Fruit fly (Drosophila melanogaster) whole organism, adult: ENCODE measurements around the gene SecCl.
A peak's percentile ranks its signal among the peaks of the same experiment; 100 is the strongest.

ENCODE experiments used
- CG11617 ChIP-seq: fragments of 200-800 bp; sonication (Bioruptor generic); optimal IDR thresholded peaks from 2 replicates; lab custom pipeline; 2017; ENCODE audit warnings: mild to moderate bottlenecking, missing biosample characterization, missing genetic modification reagents, missing genetic modification characterization
- CG12768 ChIP-seq: fragments of 200-800 bp; sonication (Bioruptor generic); optimal IDR thresholded peaks from 2 replicates; lab custom pipeline; 2017; ENCODE audit warnings: missing biosample characterization, missing genetic modification characterization, mild to moderate bottlenecking, moderate library complexity, missing genetic modification reagents
- CG14711 ChIP-seq: fragments of 200-800 bp; sonication (Bioruptor generic); optimal IDR thresholded peaks from 2 replicates; lab custom pipeline; 2018; ENCODE audit warnings: missing biosample characterization, mild to moderate bottlenecking, missing genetic modification characterization, moderate library complexity
- CG1620 ChIP-seq: fragments of 200-800 bp; sonication (Bioruptor generic); optimal IDR thresholded peaks from 2 replicates; lab custom pipeline; 2016; ENCODE audit warnings: missing biosample characterization, missing genetic modification characterization
- CG33017 ChIP-seq: fragments of 200-800 bp; sonication (Bioruptor generic); optimal IDR thresholded peaks from 2 replicates; lab custom pipeline; 2018; ENCODE audit warnings: missing biosample characterization, mild to moderate bottlenecking, missing genetic modification characterization, moderate library complexity
- CG5204 ChIP-seq: fragments of 200-800 bp; sonication (Bioruptor generic); optimal IDR thresholded peaks from 2 replicates; lab custom pipeline; 2016; ENCODE audit warnings: missing biosample characterization, missing genetic modification characterization
- CG7045 ChIP-seq: fragments of 200-800 bp; sonication (Bioruptor generic); optimal IDR thresholded peaks from 2 replicates; lab custom pipeline; 2017; ENCODE audit warnings: missing biosample characterization, mild to moderate bottlenecking, missing genetic modification characterization
- CG7101 ChIP-seq: fragments of 200-800 bp; sonication (Bioruptor generic); optimal IDR thresholded peaks from 2 replicates; lab custom pipeline; 2018; ENCODE audit warnings: missing biosample characterization, mild to moderate bottlenecking, missing genetic modification characterization, moderate library complexity
- Clk ChIP-seq: fragments of 200-800 bp; sonication (Bioruptor generic); optimal IDR thresholded peaks from 2 replicates; lab custom pipeline; 2017; ENCODE audit warnings: missing biosample characterization, missing genetic modification characterization
- Crg-1 ChIP-seq: fragments of 200-800 bp; sonication (Bioruptor generic); optimal IDR thresholded peaks from 2 replicates; lab custom pipeline; 2016; ENCODE audit warnings: missing biosample characterization, missing genetic modification characterization
- Hr96 ChIP-seq: fragments of 200-800 bp; sonication (Bioruptor generic); optimal IDR thresholded peaks from 2 replicates; lab custom pipeline; 2016; ENCODE audit warnings: missing biosample characterization, missing genetic modification characterization
- Mnt ChIP-seq: fragments of 200-800 bp; sonication (Bioruptor generic); optimal IDR thresholded peaks from 2 replicates; lab custom pipeline; 2016; ENCODE audit warnings: missing biosample characterization, mild to moderate bottlenecking, missing genetic modification characterization
- bab1 ChIP-seq: fragments of 200-800 bp; sonication (Bioruptor generic); optimal IDR thresholded peaks from 3 replicates; lab custom pipeline; 2019; ENCODE audit warnings: missing biosample characterization, mild to moderate bottlenecking, missing genetic modification characterization, moderate library complexity
- cic ChIP-seq: fragments of 200-800 bp; sonication (Bioruptor generic); optimal IDR thresholded peaks from 2 replicates; lab custom pipeline; 2017; ENCODE audit warnings: missing biosample characterization, mild to moderate bottlenecking, missing genetic modification characterization, moderate library complexity
- cnc ChIP-seq, 2 experiments: fragments of >200 bp; optimal IDR thresholded peaks; 2 replicates each; lab custom pipeline; 2017
- kay ChIP-seq: fragments of 200-800 bp; sonication (Bioruptor generic); peaks from one replicate; lab custom pipeline; 2016; ENCODE audit warnings: missing biosample characterization, missing genetic modification characterization, borderline replicate concordance
- ovo ChIP-seq: fragments of 200-800 bp; sonication (Bioruptor generic); optimal IDR thresholded peaks from 2 replicates; lab custom pipeline; 2016; ENCODE audit warnings: missing biosample characterization, missing genetic modification characterization
- pad ChIP-seq: fragments of 200-800 bp; sonication (Bioruptor generic); optimal IDR thresholded peaks from 3 replicates; lab custom pipeline; 2017; ENCODE audit warnings: missing biosample characterization, missing genetic modification characterization, mild to moderate bottlenecking, moderate library complexity, missing genetic modification reagents
- tj ChIP-seq: fragments of 200-800 bp; sonication (Bioruptor generic); optimal IDR thresholded peaks from 3 replicates; lab custom pipeline; 2017; ENCODE audit warnings: missing biosample characterization, mild to moderate bottlenecking, missing genetic modification characterization, moderate library complexity
- toe ChIP-seq: fragments of 200-800 bp; sonication (Bioruptor generic); optimal IDR thresholded peaks from 2 replicates; lab custom pipeline; 2016; ENCODE audit warnings: missing biosample characterization, missing genetic modification characterization

The SecCl gene

DNA sequence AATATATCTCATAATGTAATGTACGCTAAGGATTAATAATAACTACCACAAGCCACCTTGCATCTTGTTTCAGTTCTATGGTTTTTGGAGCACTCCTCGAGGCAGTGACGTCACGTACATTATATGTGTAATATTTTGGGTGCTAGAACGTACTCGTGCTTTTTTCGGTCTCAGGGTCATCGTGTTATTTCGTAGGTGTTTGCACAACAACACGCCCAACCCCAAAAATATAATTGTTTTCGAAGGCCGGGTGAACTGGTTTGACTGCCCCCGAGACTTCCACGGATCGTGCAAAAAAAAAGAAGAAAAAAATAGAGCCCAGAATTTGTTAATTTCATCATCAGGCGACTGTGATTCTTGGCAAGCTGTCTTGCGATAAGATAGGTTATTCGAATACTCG is 6.6 kb downstream of the SecCl start:
- TF ChIP-seq bab1 (GFP tag; lab: Kevin White, UChicago), result no peak
- TF ChIP-seq toe (GFP tag; lab: Kevin White, UChicago), result no peak
- TF ChIP-seq ovo (GFP tag; lab: Kevin White, UChicago), result no peak
- TF ChIP-seq Hr96 (GFP tag; lab: Kevin White, UChicago), result no peak
- no peak for TF ChIP-seq CG5204 (GFP tag; lab: Kevin White, UChicago)
- TF ChIP-seq CG14711 (tag; lab: Kevin White, UChicago), result no peak
- no peak for TF ChIP-seq CG33017 (tag; lab: Kevin White, UChicago)
- TF ChIP-seq tj (GFP tag; lab: Kevin White, UChicago), result no peak
- TF ChIP-seq CG11617 (GFP tag; lab: Kevin White, UChicago), result no peak
- TF ChIP-seq Mnt (GFP tag; lab: Kevin White, UChicago), result no peak
- TF ChIP-seq Clk, result no peak
- no peak for TF ChIP-seq kay
- TF ChIP-seq cic (GFP tag; lab: Kevin White, UChicago), result no peak
- no peak for TF ChIP-seq CG12768 (GFP tag; lab: Kevin White, UChicago)
- TF ChIP-seq cnc (optimal IDR thresholded peaks at IDR 0.05; lab: Kevin White, UChicago), result no peak
- TF ChIP-seq pad (GFP tag; lab: Kevin White, UChicago), result no peak

DNA sequence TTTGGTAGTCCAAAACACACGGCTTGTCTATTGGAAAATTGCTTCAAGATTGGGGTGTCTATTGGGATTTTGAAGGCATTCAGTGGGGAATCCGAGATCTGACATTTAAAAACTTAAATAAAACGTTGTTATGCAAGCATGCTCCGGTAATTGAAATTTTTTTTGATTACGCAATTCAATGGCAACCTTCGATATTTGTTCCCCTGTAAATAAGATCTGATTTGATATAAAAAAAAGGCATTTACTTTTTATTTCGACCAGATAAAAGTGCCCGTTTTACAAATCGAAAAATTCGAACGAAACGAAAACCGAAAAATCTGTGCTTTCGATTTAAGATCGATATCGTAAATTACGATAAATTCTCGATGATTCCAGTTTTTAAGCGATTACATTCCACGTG is 8.9 kb downstream of the SecCl start, which contains the start of the genes CG13733 and qjt:
TSS of gene CG13733 (minus strand) at position 101 of the 400 bp plus-strand sequence.
TSS of gene qjt (plus strand) at position 271 of the 400 bp plus-strand sequence.
- TF ChIP-seq CG12768 (GFP tag; lab: Kevin White, UChicago), result no peak
- no peak for TF ChIP-seq Mnt (GFP tag; lab: Kevin White, UChicago)
- no peak for TF ChIP-seq cic (GFP tag; lab: Kevin White, UChicago)
- no peak for TF ChIP-seq CG7101 (tag; lab: Kevin White, UChicago)
- no peak for TF ChIP-seq toe (GFP tag; lab: Kevin White, UChicago)
- TF ChIP-seq CG14711 (tag; lab: Kevin White, UChicago), result no peak
- TF ChIP-seq cnc (optimal IDR thresholded peaks at IDR 0.05; lab: Kevin White, UChicago), result no peak
- TF ChIP-seq CG5204 (GFP tag; lab: Kevin White, UChicago), result no peak

DNA sequence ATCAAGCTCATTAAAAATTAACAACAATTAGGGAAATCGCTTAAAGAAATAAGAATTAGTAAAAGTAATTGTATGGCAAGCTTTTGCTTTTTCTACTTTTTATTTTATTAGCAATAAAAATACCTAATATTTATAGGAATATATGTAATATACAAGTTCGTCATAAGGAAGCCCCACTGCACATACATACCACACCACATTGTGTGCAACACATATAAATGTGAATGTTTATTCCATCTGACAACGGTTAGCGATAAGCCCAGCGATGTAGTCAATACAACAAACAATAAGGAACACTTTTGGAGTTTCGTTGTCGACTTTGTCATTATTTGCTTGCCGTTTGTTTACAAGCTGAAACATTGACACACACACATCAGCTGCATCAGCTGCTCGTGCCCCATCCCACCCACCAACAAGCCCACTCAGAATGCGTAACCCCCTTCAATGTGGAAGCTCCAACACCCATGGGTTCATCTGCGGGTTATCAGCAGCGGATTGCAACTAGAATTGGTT is 15.4 kb downstream of the SecCl start:
- TF ChIP-seq bab1 (GFP tag; lab: Kevin White, UChicago) (no peak), Mnt (GFP tag; lab: Kevin White, UChicago) (no peak), pad (GFP tag; lab: Kevin White, UChicago) (peak; percentile 43), cnc (optimal IDR thresholded peaks at IDR 0.05; lab: Kevin White, UChicago) (no peak), CG14711 (tag; lab: Kevin White, UChicago) (peak; percentile 2), Hr96 (GFP tag; lab: Kevin White, UChicago) (peak; percentile 36), CG12768 (GFP tag; lab: Kevin White, UChicago) (no peak), Crg-1 (GFP tag; lab: Kevin White, UChicago) (peak; percentile 55), CG7045 (GFP tag; lab: Kevin White, UChicago) (no peak), CG11617 (GFP tag; lab: Kevin White, UChicago) (peak; percentile 35), CG7101 (tag; lab: Kevin White, UChicago) (peak; percentile 64), CG33017 (tag; lab: Kevin White, UChicago) (peak; percentile 18), CG1620 (GFP tag; lab: Kevin White, UChicago) (no peak), ovo (GFP tag; lab: Kevin White, UChicago) (peak; percentile 23), kay (peak; percentile 88)

DNA sequence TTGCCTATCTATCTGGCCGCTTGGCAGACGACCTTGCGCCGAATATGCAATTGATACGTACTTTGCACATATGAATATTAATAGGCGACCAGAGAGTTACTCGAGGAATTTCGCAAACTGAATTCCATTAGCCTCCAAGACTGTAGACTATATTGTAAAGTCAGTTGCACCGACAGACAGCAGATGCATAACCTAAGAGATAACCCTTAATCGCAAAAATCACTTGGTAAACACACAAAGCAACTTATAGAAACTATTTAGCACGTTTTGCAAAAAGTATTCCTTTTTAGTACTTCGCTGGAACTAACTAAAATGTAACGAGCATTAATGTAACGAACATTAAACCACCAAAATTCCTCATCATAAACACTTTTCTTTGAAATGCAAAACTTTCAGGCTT is 16.2 kb downstream of the SecCl start, which contains the start of gene CG6333:
TSS of gene CG6333 (minus strand) at position 101 of the 400 bp plus-strand sequence.
- TF ChIP-seq kay (peak; percentile 49), Mnt (GFP tag; lab: Kevin White, UChicago) (no peak), Clk (no peak), Crg-1 (GFP tag; lab: Kevin White, UChicago) (no peak), CG1620 (GFP tag; lab: Kevin White, UChicago) (no peak), Hr96 (GFP tag; lab: Kevin White, UChicago) (no peak), CG14711 (tag; lab: Kevin White, UChicago) (no peak), CG7045 (GFP tag; lab: Kevin White, UChicago) (no peak)

DNA sequence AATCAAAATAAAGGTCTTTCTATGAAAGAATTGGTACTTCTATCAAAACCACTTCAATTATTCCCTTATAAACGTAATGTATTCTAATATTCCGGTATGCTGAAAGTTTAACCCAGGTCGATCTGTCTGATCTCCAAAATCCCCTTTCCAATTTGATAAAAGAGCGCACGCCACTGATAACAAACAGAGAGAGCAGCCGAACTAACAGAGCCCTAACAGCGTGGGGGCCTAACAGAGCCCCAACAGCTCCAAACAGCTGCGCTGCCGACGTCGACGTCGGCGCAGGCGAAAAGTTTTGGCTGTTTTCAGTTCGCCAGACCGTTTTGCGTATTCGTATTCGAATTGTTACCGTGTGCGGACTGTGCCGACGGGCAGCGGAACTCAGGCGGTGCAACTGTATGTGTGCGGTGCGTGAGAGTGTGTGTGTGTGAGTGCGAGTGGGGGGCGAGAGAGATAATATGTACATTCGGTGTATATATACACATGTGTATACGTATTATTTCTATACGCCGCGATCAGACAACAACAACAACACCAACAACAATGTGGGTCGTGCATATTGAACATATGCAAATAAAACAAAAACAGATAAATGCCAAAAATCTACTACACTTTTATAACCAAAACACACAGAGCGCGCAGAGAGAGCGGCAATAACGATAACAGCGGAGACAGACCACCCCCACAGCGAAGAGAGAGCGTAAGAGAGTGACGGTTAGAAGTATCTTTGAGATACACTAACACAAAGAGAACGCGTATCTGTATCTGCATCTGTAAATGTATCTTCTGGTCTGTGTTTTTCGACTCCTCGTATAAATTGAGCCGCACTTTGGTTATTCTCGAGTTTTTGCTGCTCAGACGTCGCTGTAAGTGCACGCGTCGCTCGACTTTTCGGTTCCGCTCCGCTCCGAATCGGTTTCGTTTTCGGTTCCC is 17.1 kb downstream of the SecCl start, which contains the start of gene Oatp74D:
TSS of gene Oatp74D (plus strand) at position 325 of the 933 bp plus-strand sequence.
- TF ChIP-seq CG12768 (GFP tag; lab: Kevin White, UChicago), result peak; percentile 26
- peak; percentile 40 for TF ChIP-seq CG14711 (tag; lab: Kevin White, UChicago)
- peak; percentile 38 for TF ChIP-seq CG33017 (tag; lab: Kevin White, UChicago)
- TF ChIP-seq Hr96 (GFP tag; lab: Kevin White, UChicago), result peak; percentile 4
- TF ChIP-seq CG7045 (GFP tag; lab: Kevin White, UChicago), result no peak
- peak; percentile 33 for TF ChIP-seq CG5204 (GFP tag; lab: Kevin White, UChicago)
- TF ChIP-seq Clk, result no peak
- peak; percentile 58 for TF ChIP-seq CG7101 (tag; lab: Kevin White, UChicago)
- TF ChIP-seq CG11617 (GFP tag; lab: Kevin White, UChicago), result no peak
- peak; percentile 48 for TF ChIP-seq bab1 (GFP tag; lab: Kevin White, UChicago)
- TF ChIP-seq toe (GFP tag; lab: Kevin White, UChicago), result no peak
- TF ChIP-seq pad (GFP tag; lab: Kevin White, UChicago), result no peak
- TF ChIP-seq ovo (GFP tag; lab: Kevin White, UChicago), result no peak
- no peak for TF ChIP-seq cnc (optimal IDR thresholded peaks at IDR 0.05; lab: Kevin White, UChicago)
- no peak for TF ChIP-seq kay
- peak; percentile 45 for TF ChIP-seq Mnt (GFP tag; lab: Kevin White, UChicago)
- no peak for TF ChIP-seq Crg-1 (GFP tag; lab: Kevin White, UChicago)
- no peak for TF ChIP-seq CG1620 (GFP tag; lab: Kevin White, UChicago)
- TF ChIP-seq tj (GFP tag; lab: Kevin White, UChicago), result peak; percentile 11
- peak; percentile 65 for TF ChIP-seq cic (GFP tag; lab: Kevin White, UChicago)
